Worm (Caenorhabditis elegans): ENCODE measurements around the gene josd-1.

DNA sequence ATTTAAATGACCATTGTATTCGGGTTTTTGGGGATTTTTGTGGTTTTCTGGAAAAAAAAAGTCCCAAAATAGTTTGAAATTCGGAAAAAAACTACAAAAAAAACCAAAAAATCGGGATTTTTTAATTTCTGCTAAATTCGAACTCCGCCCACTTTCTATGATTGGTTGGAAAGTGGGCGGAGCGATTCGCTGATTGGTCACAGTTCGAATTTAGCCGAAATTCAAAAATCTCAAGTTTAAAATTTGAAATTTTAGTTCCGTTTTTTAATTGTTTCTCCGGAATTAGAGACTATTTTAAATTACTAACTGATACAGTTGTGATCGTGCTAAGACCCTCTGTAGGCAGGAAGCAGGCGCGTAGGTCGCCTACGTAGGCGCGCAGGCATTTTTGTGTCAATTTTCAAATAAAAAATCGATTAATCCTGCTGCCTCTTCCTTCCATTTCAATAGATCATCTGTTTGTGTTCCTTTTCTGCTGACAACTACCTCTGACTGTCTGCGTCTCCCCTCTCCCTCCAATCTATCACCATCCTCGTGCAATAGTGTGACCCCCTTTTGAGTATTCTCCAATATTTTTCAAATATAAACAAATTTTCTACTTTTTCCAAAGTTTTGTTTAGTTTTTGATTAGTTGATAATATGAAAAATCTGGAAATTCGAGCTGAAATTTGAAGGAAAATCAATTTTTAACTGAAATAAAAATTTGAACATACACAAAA, 20.1 kb upstream of the josd-1 start:
- TF ChIP-seq tab-1 (GFP tag; IDR thresholded peaks at IDR 0.05) (no peak), T22C8.4 (GFP tag; IDR thresholded peaks at IDR 0.05) (no peak), flt-1 (GFP tag; IDR thresholded peaks at IDR 0.05) (no peak), ref-1 (GFP tag; conservative IDR thresholded peaks at IDR 0.05) (no peak), klf-2 (GFP tag; conservative IDR thresholded peaks at IDR 0.05) (no peak), ztf-29 (GFP tag; IDR thresholded peaks at IDR 0.05) (no peak)

Measured in whole organism, midembryonic.